Worm (Caenorhabditis elegans) whole organism, young adult: ENCODE results near the gene apd-3.

ENCODE experiments used
- cebp-1 ChIP-seq, 2 experiments: fragments of 200-800 bp in 1 of 2; sonication (Bioruptor generic) in 1 of 2; sonication (generic microtip) in 1 of 2; IDR thresholded peaks in 1 of 2; optimal IDR thresholded peaks in 1 of 2; 2 replicates each; pipeline versions ENCODE4 v1.3.6 to Lab custom; 2017 to 2022; ENCODE audit warnings: missing compliant biosample characterization in 2 of 2, missing genetic modification characterization in 2 of 2, mild to moderate bottlenecking in 1 of 2, missing genetic modification reagents in 1 of 2, moderate library complexity in 1 of 2
- let-526 ChIP-seq: fragments of 200-800 bp; sonication (Bioruptor generic); IDR thresholded peaks from 2 replicates; pipeline ENCODE4 v1.3.6; 2022; ENCODE audit warnings: missing genetic modification reagents, missing genetic modification characterization, missing compliant biosample characterization
- unc-62 ChIP-seq: fragments of 150-350 bp; optimal IDR thresholded peaks from 2 replicates; lab custom pipeline; 2014; ENCODE audit warnings: missing biosample characterization, missing genetic modification reagents, missing genetic modification characterization
- ztf-28 ChIP-seq: fragments of 200-800 bp; sonication (Bioruptor generic); IDR thresholded peaks from 2 replicates; pipeline ENCODE4 v1.3.6; 2022; ENCODE audit warnings: missing genetic modification reagents, missing genetic modification characterization, missing compliant biosample characterization

- TF ChIP-seq unc-62 (GFP tag; lab: Kevin White, UChicago) = no peak
- TF ChIP-seq ztf-28 (GFP tag; lab: Robert Waterston, UW) = no peak
- TF ChIP-seq cebp-1 (GFP tag; IDR thresholded peaks at IDR 0.05; lab: Robert Waterston, UW) = no peak
- no peak for TF ChIP-seq cebp-1 (tag; optimal IDR thresholded peaks at IDR 0.05; lab: Kevin White, UChicago)
- no peak for TF ChIP-seq let-526
Measured at ce11 chrII:3512240-3512639, 34.0 kb downstream of the apd-3 start, which contains the start of gene Y49F6B.19.
